Worm (Caenorhabditis elegans) whole organism, dauer: ENCODE measurements around the gene nhr-57.

ENCODE experiments used
- unc-62 ChIP-seq: sonication (generic microtip); optimal IDR thresholded peaks from 2 replicates; lab custom pipeline; 2017; ENCODE audit warnings: missing biosample characterization, missing genetic modification reagents, missing genetic modification characterization

nhr-57 gene

ce11 chrV:4143034-4143433 lies 11.3 kb downstream of the nhr-57 start:
- no peak for TF ChIP-seq unc-62 (GFP tag; lab: Kevin White, UChicago)

ce11 chrV:4144205-4144604 lies 12.5 kb downstream of the nhr-57 start, which contains the start of gene Y45G5AL.1:
Gene Y45G5AL.1 (plus strand): TSS chrV:4144505.
- TF ChIP-seq unc-62 (GFP tag; lab: Kevin White, UChicago): no peak

- TF ChIP-seq unc-62 (GFP tag; lab: Kevin White, UChicago): no peak
Measured at ce11 chrV:4151400-4151799, 19.7 kb downstream of the nhr-57 start.

- no peak for TF ChIP-seq unc-62 (GFP tag; lab: Kevin White, UChicago)
Measured at ce11 chrV:4152200-4152599, 20.5 kb downstream of the nhr-57 start, which contains the start of gene Y45G5AM.6. Gene Y45G5AM.6 (minus strand): TSS chrV:4152300.

- TF ChIP-seq unc-62 (GFP tag; lab: Kevin White, UChicago): no peak
Measured at ce11 chrV:4157291-4157690, 25.6 kb downstream of the nhr-57 start.

- TF ChIP-seq unc-62 (GFP tag; lab: Kevin White, UChicago): no peak
Measured at ce11 chrV:4160086-4160485, 28.4 kb downstream of the nhr-57 start, which contains the start of gene Y45G5AM.5. Gene Y45G5AM.5 (plus strand): TSS chrV:4160386.

- no peak for TF ChIP-seq unc-62 (GFP tag; lab: Kevin White, UChicago)
Measured at ce11 chrV:4162922-4163321, 31.2 kb downstream of the nhr-57 start, which contains the start of gene Y45G5AM.4. Gene Y45G5AM.4 (plus strand): TSS chrV:4163222.

ce11 chrV:4164504-4164959 lies 32.8 kb downstream of the nhr-57 start, which contains the start of gene Y45G5AM.3:
Gene Y45G5AM.3 (plus strand): TSS chrV:4164554.
- TF ChIP-seq unc-62 (GFP tag; lab: Kevin White, UChicago): no peak

- TF ChIP-seq unc-62 (GFP tag; lab: Kevin White, UChicago): no peak
Measured at ce11 chrV:4168045-4168444, 36.4 kb downstream of the nhr-57 start.

- TF ChIP-seq unc-62 (GFP tag; lab: Kevin White, UChicago): no peak
Measured at ce11 chrV:4169658-4170057, 38.0 kb downstream of the nhr-57 start.

- TF ChIP-seq unc-62 (GFP tag; lab: Kevin White, UChicago): no peak
Measured at ce11 chrV:4170138-4170537, 38.4 kb downstream of the nhr-57 start, which contains the start of gene Y45G5AM.7. Gene Y45G5AM.7 (minus strand): TSS chrV:4170238.

- TF ChIP-seq unc-62 (GFP tag; lab: Kevin White, UChicago): no peak
Measured at ce11 chrV:4175624-4176023, 43.9 kb downstream of the nhr-57 start, which contains the start of the genes coh-4 and pid-5. Gene coh-4 (minus strand): TSS chrV:4175640. Gene pid-5 (plus strand): TSS chrV:4175882.

ce11 chrV:4181272-4181671 lies 49.6 kb downstream of the nhr-57 start:
- TF ChIP-seq unc-62 (GFP tag; lab: Kevin White, UChicago): no peak

- no peak for TF ChIP-seq unc-62 (GFP tag; lab: Kevin White, UChicago)
Measured at ce11 chrV:4181727-4182126, 50.0 kb downstream of the nhr-57 start.

- no peak for TF ChIP-seq unc-62 (GFP tag; lab: Kevin White, UChicago)
Measured at ce11 chrV:4182546-4182945, 50.9 kb downstream of the nhr-57 start.
